Worm (Caenorhabditis elegans) whole organism, L1 larva: Measurements from ENCODE around the gene T16G1.3.

ENCODE experiments used
- C04F5.9 ChIP-seq: sonication (generic microtip); optimal IDR thresholded peaks from 2 replicates; lab custom pipeline; 2016; ENCODE audit warnings: missing genetic modification characterization, missing compliant biosample characterization
- C34B4.2 ChIP-seq: sonication (generic microtip); optimal IDR thresholded peaks from 2 replicates; lab custom pipeline; 2017; ENCODE audit warnings: mild to moderate bottlenecking, missing genetic modification characterization, missing compliant biosample characterization
- Y116A8C.19 ChIP-seq: sonication (generic microtip); optimal IDR thresholded peaks from 2 replicates; lab custom pipeline; 2016; ENCODE audit warnings: missing compliant biosample characterization, missing genetic modification characterization, borderline replicate concordance
- ama-1 ChIP-seq: fragments of 150-350 bp; optimal IDR thresholded peaks from 2 replicates; lab custom pipeline; 2014
- blmp-1 ChIP-seq: fragments of 150-350 bp; optimal IDR thresholded peaks from 2 replicates; lab custom pipeline; 2014; ENCODE audit warnings: missing biosample characterization, missing genetic modification characterization
- ceh-63 ChIP-seq: fragments of 200-800 bp; sonication (Bioruptor generic); optimal IDR thresholded peaks from 2 replicates; lab custom pipeline; 2018; ENCODE audit warnings: mild to moderate bottlenecking, missing genetic modification characterization, missing compliant biosample characterization
- ceh-88 ChIP-seq: fragments of 200-800 bp; sonication (Bioruptor generic); IDR thresholded peaks from 2 replicates; pipeline ENCODE4 v1.3.6; 2022; ENCODE audit warnings: missing genetic modification characterization, missing compliant biosample characterization
- ces-1 ChIP-seq: fragments of 150-350 bp; optimal IDR thresholded peaks from 2 replicates; lab custom pipeline; 2014; ENCODE audit warnings: missing biosample characterization, missing genetic modification reagents, missing genetic modification characterization
- dpl-1 ChIP-seq, 3 experiments: fragments of 150-350 bp in 2 of 3; sonication (generic microtip) in 1 of 3; optimal IDR thresholded peaks; 2 replicates each; lab custom pipeline; 2014 to 2017; ENCODE audit warnings: missing biosample characterization in 3 of 3, missing genetic modification characterization in 3 of 3, missing genetic modification reagents in 3 of 3
- dsc-1 ChIP-seq: sonication (generic microtip); optimal IDR thresholded peaks from 2 replicates; lab custom pipeline; 2016; ENCODE audit warnings: mild to moderate bottlenecking, missing genetic modification characterization, missing compliant biosample characterization
- efl-1 ChIP-seq, 4 experiments: fragments of 150-350 bp; optimal IDR thresholded peaks in 3 of 4; peaks in 1 of 4; 1 replicate in 1 of 4; 2 replicates in 3 of 4; lab custom pipeline; 2014; ENCODE audit warnings: missing biosample characterization in 2 of 4, missing genetic modification characterization in 2 of 4, missing genetic modification reagents in 2 of 4
- egl-13 ChIP-seq: sonication (generic microtip); optimal IDR thresholded peaks from 2 replicates; lab custom pipeline; 2016; ENCODE audit warnings: missing genotype, missing genetic modification reagents, missing genetic modification characterization, missing compliant biosample characterization
- elt-2 ChIP-seq: sonication (generic microtip); optimal IDR thresholded peaks from 2 replicates; lab custom pipeline; 2016; ENCODE audit warnings: missing genetic modification characterization, mild to moderate bottlenecking, inconsistent platforms, missing compliant biosample characterization, missing genetic modification reagents
- ets-5 ChIP-seq: fragments of 200-800 bp; sonication (Bioruptor generic); IDR thresholded peaks from 2 replicates; pipeline ENCODE4 v1.3.6; 2022; ENCODE audit warnings: missing genetic modification characterization, missing compliant biosample characterization
- fkh-10 ChIP-seq: sonication (generic microtip); optimal IDR thresholded peaks from 2 replicates; lab custom pipeline; 2017; ENCODE audit warnings: missing biosample characterization, missing genetic modification reagents, missing genetic modification characterization
- fkh-8 ChIP-seq: sonication (generic microtip); optimal IDR thresholded peaks from 2 replicates; lab custom pipeline; 2016; ENCODE audit warnings: mild to moderate bottlenecking, missing genetic modification characterization, missing compliant biosample characterization
- isw-1 ChIP-seq: fragments of 200-800 bp; sonication (Bioruptor generic); IDR thresholded peaks from 2 replicates; pipeline ENCODE4 v1.3.6; 2022; ENCODE audit warnings: missing genetic modification characterization, missing compliant biosample characterization
- jun-1 ChIP-seq: fragments of 150-350 bp; optimal IDR thresholded peaks from 2 replicates; lab custom pipeline; 2014; ENCODE audit warnings: missing biosample characterization, missing genetic modification reagents, missing genetic modification characterization
- lin-14 ChIP-seq: fragments of 200-800 bp; sonication (Bioruptor generic); optimal IDR thresholded peaks from 2 replicates; lab custom pipeline; 2018; ENCODE audit warnings: mild to moderate bottlenecking, missing genetic modification characterization, moderate library complexity, missing compliant biosample characterization
- lir-3 ChIP-seq: sonication (generic microtip); optimal IDR thresholded peaks from 2 replicates; lab custom pipeline; 2016; ENCODE audit warnings: mild to moderate bottlenecking, missing genetic modification characterization, moderate library complexity, missing compliant biosample characterization; ENCODE audit not compliant: poor library complexity
- mab-9 ChIP-seq: fragments of 200-800 bp; sonication (Bioruptor generic); IDR thresholded peaks from 2 replicates; pipeline ENCODE4 v1.3.6; 2022; ENCODE audit warnings: missing genetic modification reagents, missing genetic modification characterization, missing compliant biosample characterization
- nhr-12 ChIP-seq: sonication (generic microtip); optimal IDR thresholded peaks from 2 replicates; lab custom pipeline; 2017; ENCODE audit warnings: missing biosample characterization, missing genetic modification characterization
- nhr-20 ChIP-seq: sonication (generic microtip); optimal IDR thresholded peaks from 2 replicates; lab custom pipeline; 2016; ENCODE audit warnings: mild to moderate bottlenecking, missing genetic modification characterization, missing compliant biosample characterization
- nhr-28 ChIP-seq: fragments of 150-350 bp; optimal IDR thresholded peaks from 2 replicates; lab custom pipeline; 2014; ENCODE audit warnings: missing biosample characterization, missing genetic modification characterization
- nhr-77 ChIP-seq: fragments of 150-350 bp; optimal IDR thresholded peaks from 2 replicates; lab custom pipeline; 2014; ENCODE audit warnings: missing biosample characterization, missing genetic modification characterization
- nhr-90 ChIP-seq: sonication (generic microtip); optimal IDR thresholded peaks from 2 replicates; lab custom pipeline; 2016; ENCODE audit warnings: mild to moderate bottlenecking, missing genetic modification characterization, missing compliant biosample characterization; ENCODE audit not compliant: poor library complexity
- pag-3 ChIP-seq: sonication (generic microtip); optimal IDR thresholded peaks from 2 replicates; lab custom pipeline; 2017; ENCODE audit warnings: missing genetic modification characterization, mild to moderate bottlenecking, missing compliant biosample characterization, antibody characterized with exemption, borderline replicate concordance; ENCODE audit not compliant: insufficient read depth
- skn-1 ChIP-seq: fragments of 150-350 bp; optimal IDR thresholded peaks from 2 replicates; lab custom pipeline; 2014; ENCODE audit warnings: missing biosample characterization, missing genetic modification characterization
- swsn-7 ChIP-seq: sonication (generic microtip); optimal IDR thresholded peaks from 2 replicates; lab custom pipeline; 2016; ENCODE audit warnings: missing genetic modification characterization, missing compliant biosample characterization
- tbx-2 ChIP-seq: sonication (generic microtip); optimal IDR thresholded peaks from 2 replicates; lab custom pipeline; 2016; ENCODE audit warnings: missing genetic modification characterization, missing compliant biosample characterization
- unc-62 ChIP-seq: fragments of 150-350 bp; optimal IDR thresholded peaks from 2 replicates; lab custom pipeline; 2014; ENCODE audit warnings: missing biosample characterization, missing genetic modification reagents, missing genetic modification characterization
- unc-86 ChIP-seq: sonication (generic microtip); optimal IDR thresholded peaks from 2 replicates; lab custom pipeline; 2016; ENCODE audit warnings: missing genetic modification characterization, missing compliant biosample characterization
- vab-15 ChIP-seq: sonication (generic microtip); optimal IDR thresholded peaks from 2 replicates; lab custom pipeline; 2017; ENCODE audit warnings: missing genotype, mild to moderate bottlenecking, missing genetic modification characterization, missing compliant biosample characterization
- xbp-1 ChIP-seq: sonication (generic microtip); optimal IDR thresholded peaks from 2 replicates; lab custom pipeline; 2016; ENCODE audit warnings: missing genetic modification characterization, missing compliant biosample characterization
- zag-1 ChIP-seq: fragments of 150-350 bp; optimal IDR thresholded peaks from 2 replicates; lab custom pipeline; 2014; ENCODE audit warnings: missing biosample characterization, missing genetic modification characterization

T16G1.3 gene

DNA sequence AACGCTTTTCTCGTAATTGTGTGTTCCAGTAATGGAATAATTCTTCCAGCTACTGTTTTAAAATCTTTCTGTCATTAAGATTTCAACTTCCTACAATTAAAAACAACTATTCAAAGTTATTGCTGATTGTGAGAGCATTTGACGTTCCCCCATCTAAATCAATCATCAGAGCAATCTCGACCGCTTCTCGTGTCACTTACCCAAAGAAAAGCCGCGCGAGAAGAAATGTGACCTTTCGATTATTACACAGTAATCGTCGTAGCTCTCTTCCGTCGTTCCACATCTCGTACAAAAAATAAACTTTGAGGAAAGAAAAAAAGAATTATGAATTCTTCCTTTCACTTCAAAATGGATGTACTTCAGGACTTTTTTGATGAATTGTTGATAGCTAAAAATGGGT is 36.7 kb downstream of the T16G1.3 start:
- TF ChIP-seq unc-86 (tag; lab: Kevin White, UChicago) (no peak), nhr-20 (tag; lab: Kevin White, UChicago) (no peak)

DNA sequence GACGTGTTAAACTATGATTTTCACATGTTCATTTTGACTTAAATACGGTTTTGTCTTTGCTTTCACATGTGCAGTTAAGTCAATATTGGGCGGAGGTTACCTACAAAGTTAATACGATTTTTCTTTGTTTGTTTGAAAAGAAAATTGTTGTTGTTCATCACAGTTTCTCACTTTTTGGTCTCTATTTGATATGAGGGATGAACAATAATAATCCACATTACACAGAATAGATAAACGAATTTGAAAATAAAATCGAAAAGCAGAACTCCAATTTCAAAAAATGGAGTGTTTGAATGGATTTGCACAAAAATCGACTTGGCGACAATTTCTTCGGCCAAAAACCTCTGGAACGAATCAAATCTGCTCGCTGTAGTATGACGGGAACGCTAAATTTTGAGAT is 37.4 kb downstream of the T16G1.3 start, which contains the start of gene ttr-29:
Gene ttr-29, minus strand, starts transcription at position 101 of the 400 bp plus-strand sequence.
- no peak for TF ChIP-seq ces-1 (GFP tag; lab: Kevin White, UChicago)
- TF ChIP-seq nhr-28 (tag; lab: Kevin White, UChicago): no peak
- no peak for TF ChIP-seq elt-2 (tag; lab: Kevin White, UChicago)

DNA sequence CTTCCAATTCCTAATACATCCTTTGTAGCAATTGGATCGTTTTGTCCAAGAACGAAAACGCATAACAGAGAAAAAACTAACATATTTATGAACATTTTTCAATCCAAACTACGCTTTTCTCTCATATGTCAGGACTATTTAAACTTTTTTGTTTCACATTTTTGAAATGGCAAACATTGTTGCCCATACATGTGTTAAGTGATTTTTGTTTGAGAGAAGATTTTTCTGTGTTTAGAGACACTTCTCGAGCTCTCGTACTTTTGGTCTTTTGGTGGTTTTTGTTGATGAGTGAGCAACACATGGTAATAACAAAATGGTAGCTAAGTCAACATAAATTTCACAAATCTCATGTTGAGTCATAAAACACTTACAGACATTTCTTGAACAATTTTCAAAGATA is 39.1 kb downstream of the T16G1.3 start, which contains the start of gene ttr-28:
Gene ttr-28, minus strand, starts transcription at position 101 of the 400 bp plus-strand sequence.
- TF ChIP-seq unc-86 (tag; lab: Kevin White, UChicago) (no peak), pag-3 (tag; lab: Kevin White, UChicago) (no peak), jun-1 (no peak), unc-62 (no peak), Y116A8C.19 (no peak), efl-1 (optimal IDR thresholded peaks at IDR 0.05; lab: Kevin White, UChicago) (no peak), efl-1 (GFP tag; optimal IDR thresholded peaks at IDR 0.05 in 1 of 2; lab: Kevin White, UChicago) (no peak), lin-14 (GFP tag; lab: Kevin White, UChicago) (no peak), xbp-1 (tag; lab: Kevin White, UChicago) (no peak), nhr-90 (tag; lab: Kevin White, UChicago) (no peak)

DNA sequence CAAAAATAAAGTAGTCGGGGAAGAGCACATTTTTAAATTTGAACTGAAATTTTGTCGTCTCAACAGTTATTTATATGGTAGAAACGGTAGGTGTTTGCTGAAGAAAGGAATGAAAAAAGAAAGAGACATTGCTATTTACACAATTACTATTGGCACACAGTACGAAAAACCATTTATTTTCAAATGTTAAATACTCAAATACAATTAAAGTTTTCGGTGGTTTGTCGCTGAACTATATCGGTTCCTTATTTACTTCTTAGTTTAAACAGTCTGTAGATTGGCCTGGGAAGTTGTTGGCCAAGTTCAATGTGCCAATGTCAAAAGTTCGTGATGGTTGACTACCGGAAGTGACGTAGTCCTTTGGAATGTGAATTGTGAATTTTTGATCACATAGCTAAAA is 40.1 kb downstream of the T16G1.3 start, which contains the start of gene ttr-27:
Gene ttr-27, minus strand, starts transcription at position 45 of the 400 bp plus-strand sequence.
- TF ChIP-seq blmp-1 (tag; lab: Kevin White, UChicago) (no peak), dsc-1 (tag; lab: Kevin White, UChicago) (no peak), zag-1 (tag; lab: Kevin White, UChicago) (no peak), nhr-90 (tag; lab: Kevin White, UChicago) (no peak), ets-5 (no peak), fkh-8 (tag; lab: Kevin White, UChicago) (no peak), ceh-88 (no peak), elt-2 (tag; lab: Kevin White, UChicago) (no peak), swsn-7 (tag; lab: Kevin White, UChicago) (no peak), nhr-77 (tag; lab: Kevin White, UChicago) (peak; percentile 23), efl-1 (optimal IDR thresholded peaks at IDR 0.05; lab: Kevin White, UChicago) (no peak), efl-1 (GFP tag; optimal IDR thresholded peaks at IDR 0.05 in 1 of 2; lab: Kevin White, UChicago) (peak in 1 of 2 experiments; percentile 12), mab-9 (GFP tag; lab: Robert Waterston, UW) (no peak), ama-1 (lab: Kevin White, UChicago) (no peak), lin-14 (GFP tag; lab: Kevin White, UChicago) (peak; percentile 34), egl-13 (tag; lab: Kevin White, UChicago) (no peak), C34B4.2 (tag; lab: Kevin White, UChicago) (no peak), lir-3 (tag; lab: Kevin White, UChicago) (no peak), tbx-2 (tag; lab: Kevin White, UChicago) (peak; percentile 36), dpl-1 (GFP tag; optimal IDR thresholded peaks at IDR 0.05; lab: Kevin White, UChicago) (no peak), vab-15 (tag; lab: Kevin White, UChicago) (no peak), Y116A8C.19 (no peak), ces-1 (GFP tag; lab: Kevin White, UChicago) (no peak), C04F5.9 (tag; lab: Kevin White, UChicago) (no peak), ceh-63 (no peak), unc-62 (no peak), isw-1 (no peak)

DNA sequence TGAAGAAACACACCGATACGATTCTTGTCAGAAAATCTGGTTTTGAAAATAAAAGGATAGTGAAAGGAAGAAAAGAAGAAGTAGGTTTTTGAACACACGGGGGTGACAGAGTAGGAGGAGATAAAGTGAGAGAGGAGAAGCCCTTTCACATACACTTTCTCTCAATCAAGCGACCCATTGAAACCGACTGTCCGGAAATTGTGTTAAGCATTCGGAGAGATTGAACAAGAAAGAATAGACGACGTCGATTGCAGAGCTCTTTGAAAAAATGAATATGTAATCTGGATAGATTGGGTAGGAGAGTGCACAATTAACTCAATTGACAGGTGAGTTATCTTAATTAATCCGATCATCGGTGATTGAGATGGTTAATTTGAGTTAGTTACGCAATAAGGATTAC is 42.8 kb downstream of the T16G1.3 start:
- TF ChIP-seq skn-1 (tag; lab: Kevin White, UChicago) (no peak), lin-14 (GFP tag; lab: Kevin White, UChicago) (peak; percentile 66), blmp-1 (tag; lab: Kevin White, UChicago) (peak; percentile 64), fkh-10 (GFP tag; lab: Kevin White, UChicago) (peak; percentile 60), mab-9 (GFP tag; lab: Robert Waterston, UW) (0 out of 2 replicates have a peak, but pooled peaks have one; percentile 19), nhr-12 (no peak)
